Fruit fly (Drosophila melanogaster) whole organism, embryonic: Measurements from ENCODE around the gene Paics.

ENCODE experiments used
- Awh ChIP-seq: fragments of 200-800 bp; sonication (Bioruptor generic); IDR thresholded peaks from 2 replicates; pipeline ENCODE4, ENCODE4 v1.3.6; 2022; ENCODE audit warnings: missing biosample characterization, missing genetic modification characterization
- BtbVII ChIP-seq: fragments of 200-800 bp; sonication (Bioruptor generic); optimal IDR thresholded peaks from 3 replicates; lab custom pipeline; 2017; ENCODE audit warnings: missing biosample characterization, mild to moderate bottlenecking, missing genetic modification characterization
- CG10321 ChIP-seq: fragments of 200-800 bp; sonication (Bioruptor generic); IDR thresholded peaks from 2 replicates; pipeline ENCODE4 v1.3.6; 2022; ENCODE audit warnings: missing biosample characterization, missing genetic modification characterization
- CG10543 ChIP-seq: fragments of 200-800 bp; sonication (Bioruptor generic); optimal IDR thresholded peaks from 3 replicates; lab custom pipeline; 2017; ENCODE audit warnings: missing biosample characterization, mild to moderate bottlenecking, missing genetic modification characterization, moderate library complexity
- CG11560 ChIP-seq: fragments of 200-800 bp; sonication (Bioruptor generic); IDR thresholded peaks from 3 replicates; pipeline ENCODE4 v1.3.6; 2022; ENCODE audit warnings: missing biosample characterization, missing genetic modification characterization
- CG12299 ChIP-seq: fragments of 200-800 bp; sonication (Bioruptor generic); optimal IDR thresholded peaks from 2 replicates; lab custom pipeline; 2018; ENCODE audit warnings: missing biosample characterization, mild to moderate bottlenecking, missing genetic modification characterization
- CG15269 ChIP-seq: fragments of 200-800 bp; sonication (Bioruptor generic); optimal IDR thresholded peaks from 2 replicates; lab custom pipeline; 2018; ENCODE audit warnings: missing biosample characterization, mild to moderate bottlenecking, missing genetic modification characterization, moderate library complexity
- CG15479 ChIP-seq: fragments of 200-800 bp; sonication (Bioruptor generic); optimal IDR thresholded peaks from 3 replicates; lab custom pipeline; 2019; ENCODE audit warnings: missing biosample characterization, mild to moderate bottlenecking, missing genetic modification characterization, moderate library complexity
- CG1602 ChIP-seq: fragments of 200-800 bp; sonication (Bioruptor generic); optimal IDR thresholded peaks from 3 replicates; lab custom pipeline; 2016; ENCODE audit warnings: missing biosample characterization, missing genetic modification characterization
- CG17829 ChIP-seq: fragments of 200-800 bp; optimal IDR thresholded peaks from 2 replicates; lab custom pipeline; 2019; ENCODE audit warnings: missing biosample characterization, mild to moderate bottlenecking, missing genetic modification characterization, moderate library complexity
- CG18011 ChIP-seq: fragments of 200-800 bp; sonication (Bioruptor generic); optimal IDR thresholded peaks from 2 replicates; lab custom pipeline; 2017; ENCODE audit warnings: missing biosample characterization, missing genetic modification characterization, mild to moderate bottlenecking, moderate library complexity, missing genotype
- CG2678 ChIP-seq: fragments of 200-800 bp; sonication (Bioruptor generic); optimal IDR thresholded peaks from 3 replicates; lab custom pipeline; 2019; ENCODE audit warnings: missing biosample characterization, mild to moderate bottlenecking, missing genetic modification characterization, moderate library complexity
- CG2712 ChIP-seq: fragments of 200-800 bp; optimal IDR thresholded peaks from 3 replicates; lab custom pipeline; 2019; ENCODE audit warnings: missing biosample characterization, mild to moderate bottlenecking, missing genetic modification characterization, moderate library complexity
- CG30431 ChIP-seq: fragments of 200-800 bp; sonication (Bioruptor generic); optimal IDR thresholded peaks from 2 replicates; lab custom pipeline; 2017; ENCODE audit warnings: missing biosample characterization, missing genetic modification characterization
- CG32767 ChIP-seq: fragments of 200-800 bp; sonication (Bioruptor generic); IDR thresholded peaks from 2 replicates; pipeline ENCODE4 v1.3.6; 2022; ENCODE audit warnings: missing biosample characterization, missing genetic modification characterization
- CG4404 ChIP-seq: fragments of 200-800 bp; sonication (Bioruptor generic); IDR thresholded peaks from 2 replicates; pipeline ENCODE4 v1.3.6; 2022; ENCODE audit warnings: missing biosample characterization, missing genetic modification characterization
- CG4707 ChIP-seq: fragments of 200-800 bp; sonication (Bioruptor generic); optimal IDR thresholded peaks from 2 replicates; lab custom pipeline; 2018; ENCODE audit warnings: missing biosample characterization, mild to moderate bottlenecking, missing genetic modification characterization, moderate library complexity
- CG6254 ChIP-seq: fragments of 200-800 bp; sonication (Bioruptor generic); optimal IDR thresholded peaks from 3 replicates; lab custom pipeline; 2017; ENCODE audit warnings: mild to moderate bottlenecking, missing biosample characterization, missing genetic modification reagents, missing genetic modification characterization
- CG6683 ChIP-seq: fragments of 200-800 bp; sonication (Bioruptor generic); optimal IDR thresholded peaks from 2 replicates; lab custom pipeline; 2017; ENCODE audit warnings: missing biosample characterization, mild to moderate bottlenecking, missing genetic modification characterization, missing genetic modification reagents
- CG9932 ChIP-seq: fragments of 200-800 bp; sonication (Bioruptor generic); IDR thresholded peaks from 2 replicates; pipeline ENCODE4 v1.3.6; 2022; ENCODE audit warnings: missing biosample characterization, missing genetic modification characterization
- Deaf1 ChIP-seq: fragments of 200-800 bp; optimal IDR thresholded peaks from 3 replicates; lab custom pipeline; 2019; ENCODE audit warnings: missing biosample characterization, mild to moderate bottlenecking, missing genetic modification characterization, moderate library complexity
- Elba2 ChIP-seq: fragments of 200-800 bp; sonication (Bioruptor generic); optimal IDR thresholded peaks from 3 replicates; lab custom pipeline; 2016; ENCODE audit warnings: missing biosample characterization, missing genetic modification characterization
- Fer2 ChIP-seq: fragments of 200-800 bp; sonication (Bioruptor generic); optimal IDR thresholded peaks from 2 replicates; lab custom pipeline; 2018; ENCODE audit warnings: missing biosample characterization, mild to moderate bottlenecking, missing genetic modification characterization, moderate library complexity
- Med ChIP-seq: fragments of 200-800 bp; sonication (Bioruptor generic); peaks from one replicate; lab custom pipeline; 2016; ENCODE audit warnings: missing biosample characterization, missing genetic modification characterization, mild to moderate bottlenecking, inconsistent platforms, moderate library complexity
- NC2α ChIP-seq: fragments of 200-800 bp; sonication (Bioruptor generic); optimal IDR thresholded peaks from 2 replicates; lab custom pipeline; 2016; ENCODE audit warnings: missing biosample characterization, missing genetic modification characterization
- Optix ChIP-seq: fragments of 200-800 bp; sonication (Bioruptor generic); IDR thresholded peaks from 3 replicates; pipeline ENCODE4 v1.3.6; 2022; ENCODE audit warnings: missing biosample characterization, missing genetic modification characterization
- Six4 ChIP-seq: fragments of 200-800 bp; sonication (Bioruptor generic); optimal IDR thresholded peaks from 2 replicates; lab custom pipeline; 2016; ENCODE audit warnings: missing biosample characterization, missing genetic modification characterization
- ab ChIP-seq: fragments of 200-800 bp; sonication (Bioruptor generic); optimal IDR thresholded peaks from 2 replicates; lab custom pipeline; 2016; ENCODE audit warnings: missing biosample characterization, missing genetic modification characterization
- abd-A ChIP-seq: fragments of 200-800 bp; sonication (Bioruptor generic); optimal IDR thresholded peaks from 3 replicates; lab custom pipeline; 2019; ENCODE audit warnings: missing biosample characterization, mild to moderate bottlenecking, missing genetic modification characterization, moderate library complexity
- aop ChIP-seq: fragments of 200-800 bp; sonication (Bioruptor generic); IDR thresholded peaks from 2 replicates; pipeline ENCODE4 v1.3.6; 2022; ENCODE audit warnings: missing biosample characterization, missing genetic modification characterization
- br ChIP-seq: fragments of >200 bp; optimal IDR thresholded peaks from 2 replicates; lab custom pipeline; 2017
- chinmo ChIP-seq: fragments of 200-800 bp; sonication (Bioruptor generic); IDR thresholded peaks from 4 replicates; pipeline ENCODE4 v1.3.6; 2022; ENCODE audit warnings: missing biosample characterization, missing genetic modification characterization; ENCODE audit not compliant: partially characterized antibody
- dmrt11E ChIP-seq: fragments of 200-800 bp; sonication (Bioruptor generic); optimal IDR thresholded peaks from 3 replicates; lab custom pipeline; 2018; ENCODE audit warnings: missing biosample characterization, mild to moderate bottlenecking, missing genetic modification characterization, moderate library complexity
- gfzf ChIP-seq: fragments of 200-800 bp; sonication (Bioruptor generic); optimal IDR thresholded peaks from 2 replicates; lab custom pipeline; 2016; ENCODE audit warnings: missing biosample characterization, mild to moderate bottlenecking, missing genetic modification characterization, moderate library complexity
- nerfin-2 ChIP-seq: fragments of 200-800 bp; sonication (Bioruptor generic); IDR thresholded peaks from 2 replicates; pipeline ENCODE4 v1.3.6; 2022; ENCODE audit warnings: missing biosample characterization, missing genetic modification characterization; ENCODE audit not compliant: partially characterized antibody
- pan ChIP-seq, 4 experiments: fragments of >200 bp in 3 of 4; fragments of 200-800 bp in 1 of 4; sonication (Bioruptor generic) in 1 of 4; optimal IDR thresholded peaks in 3 of 4; IDR thresholded peaks in 1 of 4; 2 replicates each; pipeline versions ENCODE4 v1.3.6 to Lab custom; 2017 to 2022; ENCODE audit warnings: missing biosample characterization in 2 of 4, missing genetic modification characterization in 2 of 4, mixed read lengths in 1 of 4
- pb ChIP-seq: fragments of 200-800 bp; sonication (Bioruptor generic); optimal IDR thresholded peaks from 3 replicates; lab custom pipeline; 2016; ENCODE audit warnings: missing biosample characterization, missing genetic modification characterization
- pho ChIP-seq: fragments of 200-800 bp; sonication (Bioruptor generic); optimal IDR thresholded peaks from 2 replicates; lab custom pipeline; 2016; ENCODE audit warnings: missing biosample characterization, missing genetic modification characterization
- phol ChIP-seq: fragments of 200-800 bp; sonication (Bioruptor generic); optimal IDR thresholded peaks from 3 replicates; lab custom pipeline; 2018; ENCODE audit warnings: missing biosample characterization, mild to moderate bottlenecking, missing genetic modification characterization, moderate library complexity
- pros ChIP-seq: fragments of 200-800 bp; sonication (Bioruptor generic); optimal IDR thresholded peaks from 3 replicates; lab custom pipeline; 2019; ENCODE audit warnings: missing biosample characterization, mild to moderate bottlenecking, missing genetic modification characterization, moderate library complexity
- schlank ChIP-seq: fragments of 200-800 bp; sonication (Bioruptor generic); optimal IDR thresholded peaks from 2 replicates; lab custom pipeline; 2018; ENCODE audit warnings: missing biosample characterization, mild to moderate bottlenecking, missing genetic modification characterization
- shn ChIP-seq: fragments of 200-800 bp; sonication (Bioruptor generic); optimal IDR thresholded peaks from 3 replicates; lab custom pipeline; 2016; ENCODE audit warnings: missing biosample characterization, missing genetic modification characterization
- sim ChIP-seq: fragments of 200-800 bp; sonication (Bioruptor generic); IDR thresholded peaks from 2 replicates; pipeline ENCODE4 v1.3.6; 2022; ENCODE audit warnings: missing biosample characterization, missing genetic modification characterization
- slou ChIP-seq: fragments of 200-800 bp; sonication (Bioruptor generic); optimal IDR thresholded peaks from 3 replicates; lab custom pipeline; 2016; ENCODE audit warnings: missing biosample characterization, missing genetic modification characterization
- twi ChIP-seq: fragments of 200-800 bp; optimal IDR thresholded peaks from 2 replicates; lab custom pipeline; 2019; ENCODE audit warnings: missing biosample characterization, mild to moderate bottlenecking, missing genetic modification characterization, moderate library complexity
- tx ChIP-seq: fragments of 200-800 bp; sonication (Bioruptor generic); optimal IDR thresholded peaks from 2 replicates; lab custom pipeline; 2016; ENCODE audit warnings: missing biosample characterization, missing genetic modification characterization
- usp ChIP-seq: fragments of >200 bp; optimal IDR thresholded peaks from 2 replicates; lab custom pipeline; 2017; ENCODE audit warnings: missing biosample characterization, missing genetic modification characterization
- vfl ChIP-seq: fragments of 200-800 bp; sonication (Bioruptor generic); optimal IDR thresholded peaks from 2 replicates; lab custom pipeline; 2016; ENCODE audit warnings: missing biosample characterization, missing genetic modification characterization
- zen ChIP-seq: fragments of 200-800 bp; sonication (Bioruptor generic); optimal IDR thresholded peaks from 3 replicates; lab custom pipeline; 2018; ENCODE audit warnings: missing biosample characterization, mild to moderate bottlenecking, missing genetic modification characterization, moderate library complexity

Gene Paics

DNA sequence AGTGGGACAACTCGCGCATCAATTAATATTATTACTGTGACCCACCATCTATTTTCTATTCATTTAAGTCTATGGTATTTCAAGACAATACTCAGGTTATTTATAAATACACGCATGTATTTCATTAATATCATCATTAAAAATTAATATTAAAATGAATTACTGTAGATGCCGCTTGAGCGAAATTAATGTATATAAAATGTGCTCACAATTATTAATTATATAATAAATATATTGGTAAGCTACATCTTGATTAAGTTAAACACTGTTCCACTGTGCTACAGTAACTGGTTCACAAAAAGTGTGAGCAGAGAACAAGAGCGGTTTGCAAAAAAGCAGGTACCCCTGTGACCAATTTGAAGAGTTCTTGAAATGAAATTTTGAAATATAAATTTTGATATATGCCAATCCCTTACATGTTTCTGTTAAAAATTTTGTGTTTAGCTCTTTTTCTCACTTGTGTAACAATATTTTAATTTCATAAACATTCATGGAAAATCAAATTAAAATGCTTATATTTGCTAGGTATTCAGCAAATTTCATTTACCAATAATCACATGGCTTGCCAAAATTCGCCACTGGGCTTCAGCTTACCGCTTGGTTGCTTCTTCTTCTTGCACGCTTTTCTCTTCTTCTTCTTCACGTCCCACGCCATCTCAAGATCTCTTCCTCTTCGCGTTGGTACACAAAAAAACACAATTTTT lies 9.3 kb downstream of the Paics start (continued):
- TF ChIP-seq twi (tag; lab: Kevin White, UChicago) (peak; percentile 99), gfzf (peak; percentile 49), abd-A (peak; percentile 91), br (lab: Kevin White, UChicago) (no peak), CG30431 (GFP tag; lab: Kevin White, UChicago) (peak; percentile 99), CG15479 (GFP tag; lab: Kevin White, UChicago) (peak; percentile 95), phol (tag; lab: Kevin White, UChicago) (peak; percentile 100), CG15269 (peak; percentile 100), pan (optimal IDR thresholded peaks at IDR 0.05; lab: Kevin White, UChicago) (no peak), pan (GFP tag; optimal IDR thresholded peaks at IDR 0.05 in 1 of 2, IDR thresholded peaks at IDR 0.05 in 1 of 2) (peak in 1 of 2 experiments; percentile 100), slou (GFP tag; lab: Kevin White, UChicago) (peak; percentile 100), CG10543 (GFP tag; lab: Kevin White, UChicago) (peak; percentile 100), tx (GFP tag; lab: Kevin White, UChicago) (peak; percentile 100), CG6254 (peak; percentile 98), pb (GFP tag; lab: Kevin White, UChicago) (peak; percentile 100), CG32767 (GFP tag; lab: Robert Waterston, UW) (peak; percentile 100), pho (GFP tag; lab: Kevin White, UChicago) (peak; percentile 100), CG2678 (tag; lab: Kevin White, UChicago) (peak; percentile 100), usp (no peak), CG2712 (tag; lab: Kevin White, UChicago) (peak; percentile 100), CG17829 (peak; percentile 99), vfl (GFP tag; lab: Kevin White, UChicago) (peak; percentile 100), BtbVII (GFP tag; lab: Kevin White, UChicago) (peak; percentile 100), CG11560 (tag; lab: Robert Waterston, UW) (peak; percentile 96), CG18011 (peak; percentile 94), Fer2 (tag; lab: Kevin White, UChicago) (peak; percentile 99), zen (tag; lab: Kevin White, UChicago) (peak; percentile 100), Elba2 (GFP tag; lab: Kevin White, UChicago) (peak; percentile 94), Awh (GFP tag; lab: Robert Waterston, UW) (peak; percentile 98), chinmo (GFP tag; lab: Robert Waterston, UW) (no peak), CG12299 (tag; lab: Kevin White, UChicago) (peak; percentile 100), dmrt11E (tag; lab: Kevin White, UChicago) (peak; percentile 100), CG4404 (GFP tag; lab: Robert Waterston, UW) (peak; percentile 100), nerfin-2 (GFP tag; lab: Robert Waterston, UW) (0 out of 2 replicates have a peak, but pooled peaks have one; percentile 42), Optix (GFP tag; lab: Robert Waterston, UW) (peak; percentile 98), Med (GFP tag; lab: Kevin White, UChicago) (peak; percentile 100), CG10321 (GFP tag; lab: Robert Waterston, UW) (peak; percentile 89), CG1602 (GFP tag; lab: Kevin White, UChicago) (peak; percentile 99), shn (GFP tag; lab: Kevin White, UChicago) (peak; percentile 100), Deaf1 (peak; percentile 95), schlank (tag; lab: Kevin White, UChicago) (peak; percentile 100), CG4707 (GFP tag; lab: Kevin White, UChicago) (peak; percentile 97), NC2α (peak; percentile 99), aop (GFP tag; lab: Robert Waterston, UW) (peak; percentile 95), sim (GFP tag; lab: Robert Waterston, UW) (peak; percentile 96), ab (peak; percentile 99), CG9932 (peak; percentile 100), pros (GFP tag; lab: Kevin White, UChicago) (no peak), CG6683 (peak; percentile 99), Six4 (peak; percentile 100)
